Worm (Caenorhabditis elegans): ENCODE results near the gene fil-1.

Gene fil-1

DNA sequence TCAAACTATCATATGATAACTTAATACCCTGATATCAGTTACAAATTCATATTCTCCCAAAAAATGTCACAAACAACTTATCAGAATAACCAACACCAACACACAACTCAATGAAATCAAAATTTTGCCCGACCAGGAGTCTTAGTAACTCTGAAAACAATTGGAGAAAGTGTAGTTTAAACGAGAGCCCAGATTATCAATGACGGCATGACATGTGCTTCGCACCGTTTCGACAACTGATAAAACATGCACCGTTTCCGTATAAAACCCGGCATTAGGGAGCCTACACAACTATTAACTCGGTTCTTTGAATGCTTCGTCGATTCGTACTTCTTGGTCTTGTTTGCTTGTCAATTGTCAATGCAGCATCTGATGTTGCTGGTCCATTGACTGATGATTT lies at the start of gene fil-1:
TSS of gene fil-1 (plus strand) at position 219 of the 400 bp plus-strand sequence.
- TF ChIP-seq hlh-1 (tag; optimal IDR thresholded peaks at IDR 0.05): no peak
- TF ChIP-seq mls-2 (tag; optimal IDR thresholded peaks at IDR 0.05): no peak
- no peak for TF ChIP-seq lin-13 (tag; optimal IDR thresholded peaks at IDR 0.05)
- TF ChIP-seq blmp-1 (tag; optimal IDR thresholded peaks at IDR 0.05): no peak
- TF ChIP-seq drap-1 (GFP tag; optimal IDR thresholded peaks at IDR 0.05): no peak
- no peak for TF ChIP-seq zip-8 (tag; optimal IDR thresholded peaks at IDR 0.05)
- no peak for TF ChIP-seq mab-5 (tag; optimal IDR thresholded peaks at IDR 0.05)
- TF ChIP-seq ham-2 (GFP tag; optimal IDR thresholded peaks at IDR 0.05): no peak
- TF ChIP-seq ceh-43 (GFP tag; optimal IDR thresholded peaks at IDR 0.05): no peak
- TF ChIP-seq unc-120 (tag; optimal IDR thresholded peaks at IDR 0.05; ENCODE audit: poor library complexity, severe bottlenecking): no peak
- TF ChIP-seq lin-32 (GFP tag; optimal IDR thresholded peaks at IDR 0.05): no peak
- no peak for TF ChIP-seq cnd-1 (tag; optimal IDR thresholded peaks at IDR 0.05)
- TF ChIP-seq elt-3 (tag; optimal IDR thresholded peaks at IDR 0.05): no peak
- no peak for TF ChIP-seq ztf-11 (tag; optimal IDR thresholded peaks at IDR 0.05)
- no peak for TF ChIP-seq ceh-39 (tag; optimal IDR thresholded peaks at IDR 0.05)

DNA sequence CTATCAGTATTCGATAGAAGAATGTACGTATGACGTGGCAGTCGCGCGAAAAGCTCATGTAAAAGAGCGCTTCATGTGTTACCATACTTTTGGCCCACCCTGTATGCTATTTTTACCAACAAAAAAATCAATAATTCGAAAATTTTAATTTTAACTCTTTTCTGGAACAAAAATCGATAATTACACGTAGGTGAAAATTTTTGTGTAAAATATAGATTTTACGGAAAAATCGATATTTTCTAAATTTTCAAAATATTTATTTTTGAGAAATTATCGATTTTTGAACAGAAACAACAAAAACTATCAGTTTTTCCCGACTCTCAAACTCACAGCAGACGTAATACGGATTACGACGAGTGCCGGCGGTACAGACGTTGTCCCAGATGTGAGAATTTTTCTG lies 48.5 kb upstream of the fil-1 start:
- TF ChIP-seq lin-32 (GFP tag; optimal IDR thresholded peaks at IDR 0.05): no peak
- no peak for TF ChIP-seq pha-4 (tag; optimal IDR thresholded peaks at IDR 0.05)
- TF ChIP-seq ztf-11 (tag; optimal IDR thresholded peaks at IDR 0.05): no peak
- TF ChIP-seq hlh-1 (tag; optimal IDR thresholded peaks at IDR 0.05): no peak
- no peak for TF ChIP-seq elt-3 (tag; optimal IDR thresholded peaks at IDR 0.05)
- TF ChIP-seq mls-2 (tag; optimal IDR thresholded peaks at IDR 0.05): no peak
- TF ChIP-seq zip-8 (tag; optimal IDR thresholded peaks at IDR 0.05): no peak

DNA sequence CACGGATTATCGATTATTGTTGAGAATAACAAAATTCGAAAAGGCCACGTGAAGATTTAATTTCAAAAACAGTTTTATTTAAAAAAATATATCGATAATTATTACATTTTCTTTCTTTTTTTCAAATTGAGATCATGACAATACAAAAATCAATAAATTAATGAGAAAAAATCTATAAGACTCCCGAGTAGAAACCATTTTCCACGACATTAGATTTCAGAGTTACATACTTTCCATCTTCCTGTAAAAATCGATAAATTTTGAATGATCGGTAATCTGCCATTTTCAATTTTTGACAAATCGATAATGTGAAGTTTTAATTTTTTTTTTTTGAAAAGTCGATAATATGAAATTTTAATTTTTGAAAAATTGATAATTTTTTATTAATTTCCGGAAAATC lies 47.9 kb upstream of the fil-1 start, which contains the start of gene C30G7.3:
TSS of gene C30G7.3 (minus strand) at position 8 of the 400 bp plus-strand sequence.
- TF ChIP-seq blmp-1 (tag; optimal IDR thresholded peaks at IDR 0.05): no peak
- TF ChIP-seq pha-4 (tag; optimal IDR thresholded peaks at IDR 0.05): no peak
- TF ChIP-seq M03D4.4 (tag; optimal IDR thresholded peaks at IDR 0.05): no peak
- no peak for TF ChIP-seq hlh-1 (tag; optimal IDR thresholded peaks at IDR 0.05)
- TF ChIP-seq sem-2 (GFP tag; optimal IDR thresholded peaks at IDR 0.05): no peak
- TF ChIP-seq cnd-1 (tag; optimal IDR thresholded peaks at IDR 0.05): no peak
- no peak for TF ChIP-seq nhr-2 (tag; optimal IDR thresholded peaks at IDR 0.05)
- TF ChIP-seq snpc-4 (tag; optimal IDR thresholded peaks at IDR 0.05): no peak
- no peak for TF ChIP-seq zip-8 (tag; optimal IDR thresholded peaks at IDR 0.05)
- TF ChIP-seq nhr-12 (tag; optimal IDR thresholded peaks at IDR 0.05): no peak
- TF ChIP-seq ces-1 (GFP tag; optimal IDR thresholded peaks at IDR 0.05): no peak
- TF ChIP-seq lin-13 (tag; optimal IDR thresholded peaks at IDR 0.05): no peak
- TF ChIP-seq mls-2 (tag; optimal IDR thresholded peaks at IDR 0.05): no peak
- TF ChIP-seq nhr-237 (tag; optimal IDR thresholded peaks at IDR 0.05): no peak
- no peak for TF ChIP-seq ceh-43 (GFP tag; optimal IDR thresholded peaks at IDR 0.05)
- TF ChIP-seq bed-3 (GFP tag; optimal IDR thresholded peaks at IDR 0.05): no peak

DNA sequence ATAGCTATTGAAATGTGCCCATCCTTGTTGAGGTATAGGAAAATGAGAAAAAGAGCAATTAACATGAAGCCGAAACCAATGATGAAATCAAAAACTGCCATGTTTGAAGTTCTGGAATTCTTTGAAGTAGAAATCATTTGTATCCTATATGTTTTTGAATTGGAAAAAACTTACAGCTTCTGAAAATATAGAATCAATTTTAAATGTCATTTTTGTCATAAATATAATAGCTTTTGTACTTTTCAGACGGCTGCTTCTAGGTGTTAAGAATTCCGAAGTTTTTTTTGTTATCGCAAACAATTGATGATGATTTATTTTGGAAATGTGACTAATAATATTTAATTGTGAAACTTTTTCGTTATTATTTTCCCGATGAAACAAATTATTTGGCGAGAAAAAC lies 46.6 kb upstream of the fil-1 start, which contains the start of gene C30G7.4:
TSS of gene C30G7.4 (minus strand) at position 101 of the 400 bp plus-strand sequence.
- no peak for TF ChIP-seq hlh-1 (tag; optimal IDR thresholded peaks at IDR 0.05)
- TF ChIP-seq mls-2 (tag; optimal IDR thresholded peaks at IDR 0.05): no peak
- no peak for TF ChIP-seq elt-1 (tag; optimal IDR thresholded peaks at IDR 0.05; ENCODE audit: borderline replicate concordance, insufficient read depth)
- no peak for TF ChIP-seq flh-1 (GFP tag; optimal IDR thresholded peaks at IDR 0.05)
- TF ChIP-seq pha-4 (tag; optimal IDR thresholded peaks at IDR 0.05): no peak
- no peak for TF ChIP-seq blmp-1 (tag; optimal IDR thresholded peaks at IDR 0.05)

DNA sequence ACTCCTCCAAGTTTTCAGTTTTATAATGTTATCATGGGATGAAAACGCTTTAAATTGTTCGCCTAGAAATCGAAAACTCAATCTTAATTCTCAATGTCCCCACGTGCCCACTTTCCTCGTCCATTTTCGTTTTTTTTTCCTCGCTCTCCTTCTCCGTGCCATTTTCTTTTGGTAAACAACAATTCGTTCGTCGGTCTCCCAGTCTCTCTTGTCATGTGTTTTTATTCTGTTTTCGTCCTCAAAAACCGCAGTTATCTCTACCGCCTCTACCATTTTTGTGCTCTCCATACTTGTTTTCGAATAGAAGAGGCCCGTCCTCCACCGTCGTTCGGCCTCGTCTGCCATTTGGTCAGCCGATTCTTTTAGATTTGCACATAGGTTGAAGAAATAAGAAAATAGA lies 45.1 kb upstream of the fil-1 start:
- TF ChIP-seq M03D4.4 (tag; optimal IDR thresholded peaks at IDR 0.05) (no peak), ceh-83 (GFP tag; optimal IDR thresholded peaks at IDR 0.05) (no peak), sem-2 (GFP tag; optimal IDR thresholded peaks at IDR 0.05) (no peak), blmp-1 (tag; optimal IDR thresholded peaks at IDR 0.05) (no peak), cnd-1 (tag; optimal IDR thresholded peaks at IDR 0.05) (no peak), lin-13 (tag; optimal IDR thresholded peaks at IDR 0.05) (no peak), ham-2 (GFP tag; optimal IDR thresholded peaks at IDR 0.05) (no peak), ces-1 (GFP tag; optimal IDR thresholded peaks at IDR 0.05) (no peak), ztf-11 (tag; optimal IDR thresholded peaks at IDR 0.05) (no peak), bed-3 (GFP tag; optimal IDR thresholded peaks at IDR 0.05) (no peak), unc-62 (GFP tag; optimal IDR thresholded peaks at IDR 0.05) (no peak), mls-2 (tag; optimal IDR thresholded peaks at IDR 0.05) (no peak), lsy-2 (tag; optimal IDR thresholded peaks at IDR 0.05) (no peak), hlh-1 (tag; optimal IDR thresholded peaks at IDR 0.05) (no peak), nhr-237 (tag; optimal IDR thresholded peaks at IDR 0.05) (no peak), nhr-28 (tag; optimal IDR thresholded peaks at IDR 0.05) (no peak), nhr-12 (tag; optimal IDR thresholded peaks at IDR 0.05) (no peak), unc-120 (tag; optimal IDR thresholded peaks at IDR 0.05; ENCODE audit: poor library complexity, severe bottlenecking) (no peak)

Measured in whole organism, mixed stage, embryonic.